Fruit fly (Drosophila melanogaster) whole organism, embryonic: ENCODE results near the gene Hmbs.

Experiments used
- Asciz ChIP-seq: fragments of 200-800 bp; sonication (Bioruptor generic); optimal IDR thresholded peaks from 2 replicates; lab custom pipeline; 2017; ENCODE audit warnings: missing biosample characterization, mild to moderate bottlenecking, missing genetic modification characterization, missing genetic modification reagents
- Bdp1 ChIP-seq: fragments of 200-800 bp; sonication (Bioruptor generic); optimal IDR thresholded peaks from 3 replicates; lab custom pipeline; 2016; ENCODE audit warnings: missing biosample characterization, missing genetic modification characterization
- CG10321 ChIP-seq: fragments of 200-800 bp; sonication (Bioruptor generic); IDR thresholded peaks from 2 replicates; pipeline ENCODE4 v1.3.6; 2022; ENCODE audit warnings: missing biosample characterization, missing genetic modification characterization
- CG12104 ChIP-seq: fragments of 200-800 bp; sonication (Bioruptor generic); optimal IDR thresholded peaks from 3 replicates; lab custom pipeline; 2016; ENCODE audit warnings: missing biosample characterization, missing genetic modification characterization
- CG12219 ChIP-seq: fragments of 200-800 bp; sonication (Bioruptor generic); optimal IDR thresholded peaks from 3 replicates; lab custom pipeline; 2018; ENCODE audit warnings: missing biosample characterization, mild to moderate bottlenecking, missing genetic modification characterization
- CG1233 ChIP-seq: fragments of 200-800 bp; sonication (Bioruptor generic); optimal IDR thresholded peaks from 4 replicates; lab custom pipeline; 2018; ENCODE audit warnings: missing biosample characterization, mild to moderate bottlenecking, missing genetic modification characterization
- CG13775 ChIP-seq: fragments of 200-800 bp; sonication (Bioruptor generic); optimal IDR thresholded peaks from 3 replicates; lab custom pipeline; 2017; ENCODE audit warnings: missing biosample characterization, mild to moderate bottlenecking, missing genetic modification characterization
- CG14860 ChIP-seq: fragments of 200-800 bp; sonication (Bioruptor generic); IDR thresholded peaks from 3 replicates; pipeline ENCODE4 v1.3.6; 2022; ENCODE audit warnings: missing biosample characterization, missing genetic modification characterization; ENCODE audit not compliant: partially characterized antibody
- CG16813 ChIP-seq: fragments of 200-800 bp; sonication (Bioruptor generic); IDR thresholded peaks from 3 replicates; pipeline ENCODE4 v1.3.6; 2022; ENCODE audit warnings: missing biosample characterization, missing genetic modification characterization; ENCODE audit not compliant: partially characterized antibody
- CG4360 ChIP-seq: fragments of 200-800 bp; sonication (Bioruptor generic); IDR thresholded peaks from 2 replicates; pipeline ENCODE4 v1.3.6; 2022; ENCODE audit warnings: missing biosample characterization, missing genetic modification characterization
- CG4707 ChIP-seq: fragments of 200-800 bp; sonication (Bioruptor generic); optimal IDR thresholded peaks from 2 replicates; lab custom pipeline; 2018; ENCODE audit warnings: missing biosample characterization, mild to moderate bottlenecking, missing genetic modification characterization, moderate library complexity
- CG5180 ChIP-seq: fragments of 200-800 bp; sonication (Bioruptor generic); optimal IDR thresholded peaks from 3 replicates; lab custom pipeline; 2017; ENCODE audit warnings: missing biosample characterization, missing genetic modification characterization, mild to moderate bottlenecking, moderate library complexity, missing genetic modification reagents
- CG7963 ChIP-seq: fragments of 200-800 bp; sonication (Bioruptor generic); IDR thresholded peaks from 3 replicates; pipeline ENCODE4 v1.3.6; 2022; ENCODE audit warnings: missing biosample characterization, missing genetic modification characterization; ENCODE audit not compliant: partially characterized antibody
- CG8359 ChIP-seq: fragments of 200-800 bp; sonication (Bioruptor generic); optimal IDR thresholded peaks from 2 replicates; lab custom pipeline; 2017; ENCODE audit warnings: missing biosample characterization, mild to moderate bottlenecking, missing genetic modification characterization, borderline replicate concordance
- CG8388 ChIP-seq: fragments of 200-800 bp; sonication (Bioruptor generic); optimal IDR thresholded peaks from 2 replicates; lab custom pipeline; 2019; ENCODE audit warnings: missing biosample characterization, mild to moderate bottlenecking, missing genetic modification characterization, moderate library complexity
- CG8765 ChIP-seq: fragments of 200-800 bp; sonication (Bioruptor generic); IDR thresholded peaks from 2 replicates; pipeline ENCODE4 v1.3.6; 2022; ENCODE audit warnings: missing biosample characterization, missing genetic modification characterization
- D19B ChIP-seq: fragments of 200-800 bp; sonication (Bioruptor generic); optimal IDR thresholded peaks from 2 replicates; lab custom pipeline; 2017; ENCODE audit warnings: missing biosample characterization, mild to moderate bottlenecking, missing genetic modification characterization
- Drgx ChIP-seq: fragments of 200-800 bp; sonication (Bioruptor generic); IDR thresholded peaks from 2 replicates; pipeline ENCODE4 v1.3.6; 2022; ENCODE audit warnings: missing biosample characterization, missing genetic modification characterization
- Fer3 ChIP-seq: fragments of 200-800 bp; sonication (Bioruptor generic); optimal IDR thresholded peaks from 2 replicates; lab custom pipeline; 2018; ENCODE audit warnings: missing biosample characterization, mild to moderate bottlenecking, missing genetic modification characterization, moderate library complexity
- HLHmδ ChIP-seq: fragments of 200-800 bp; sonication (Bioruptor generic); optimal IDR thresholded peaks from 2 replicates; lab custom pipeline; 2018; ENCODE audit warnings: missing biosample characterization, mild to moderate bottlenecking, missing genetic modification characterization, moderate library complexity
- Jarid2 ChIP-seq: fragments of 200-800 bp; sonication (Bioruptor generic); optimal IDR thresholded peaks from 3 replicates; lab custom pipeline; 2017; ENCODE audit warnings: mild to moderate bottlenecking, missing biosample characterization, missing genetic modification reagents, missing genetic modification characterization
- Myb ChIP-seq: fragments of 200-800 bp; sonication (Bioruptor generic); optimal IDR thresholded peaks from 2 replicates; lab custom pipeline; 2016; ENCODE audit warnings: missing biosample characterization, missing genetic modification characterization
- Neu2 ChIP-seq: fragments of 200-800 bp; sonication (Bioruptor generic); optimal IDR thresholded peaks from 3 replicates; lab custom pipeline; 2016; ENCODE audit warnings: missing biosample characterization, missing genetic modification characterization, borderline replicate concordance
- Ptx1 ChIP-seq: fragments of 200-800 bp; sonication (Bioruptor generic); IDR thresholded peaks from 2 replicates; pipeline ENCODE4 v1.3.6; 2022; ENCODE audit warnings: missing biosample characterization, missing genetic modification characterization
- Sry-β ChIP-seq: fragments of 200-800 bp; sonication (Bioruptor generic); optimal IDR thresholded peaks from 2 replicates; lab custom pipeline; 2018; ENCODE audit warnings: missing biosample characterization, mild to moderate bottlenecking, missing genetic modification characterization, moderate library complexity
- Trl ChIP-seq, 3 experiments: fragments of >200 bp in 2 of 3; fragments of 200-800 bp in 1 of 3; sonication (Bioruptor generic) in 1 of 3; optimal IDR thresholded peaks; 2 replicates in 1 of 3; 3 replicates in 2 of 3; lab custom pipeline; 2016 to 2017; ENCODE audit warnings: missing biosample characterization in 1 of 3, missing genetic modification characterization in 1 of 3
- aop ChIP-seq: fragments of 200-800 bp; sonication (Bioruptor generic); IDR thresholded peaks from 2 replicates; pipeline ENCODE4 v1.3.6; 2022; ENCODE audit warnings: missing biosample characterization, missing genetic modification characterization
- bsh ChIP-seq, 2 experiments: fragments of 200-800 bp; sonication (Bioruptor generic); optimal IDR thresholded peaks; 2 replicates each; lab custom pipeline; 2017 to 2018; ENCODE audit warnings: mild to moderate bottlenecking in 2 of 2, missing biosample characterization in 2 of 2, missing genetic modification characterization in 2 of 2, moderate library complexity in 1 of 2
- chinmo ChIP-seq: fragments of 200-800 bp; sonication (Bioruptor generic); IDR thresholded peaks from 4 replicates; pipeline ENCODE4 v1.3.6; 2022; ENCODE audit warnings: missing biosample characterization, missing genetic modification characterization; ENCODE audit not compliant: partially characterized antibody
- crol ChIP-seq: fragments of 200-800 bp; sonication (Bioruptor generic); IDR thresholded peaks from 2 replicates; pipeline ENCODE4 v1.3.6; 2022; ENCODE audit warnings: missing biosample characterization, missing genetic modification characterization
- cwo ChIP-seq: fragments of 200-800 bp; sonication (Bioruptor generic); optimal IDR thresholded peaks from 3 replicates; lab custom pipeline; 2017; ENCODE audit warnings: missing biosample characterization, missing genetic modification characterization, mild to moderate bottlenecking, moderate library complexity, missing genetic modification reagents
- dmrt99B ChIP-seq: fragments of 200-800 bp; sonication (Bioruptor generic); optimal IDR thresholded peaks from 2 replicates; lab custom pipeline; 2018; ENCODE audit warnings: missing biosample characterization, mild to moderate bottlenecking, missing genetic modification characterization, moderate library complexity
- ewg ChIP-seq: fragments of 200-800 bp; sonication (Bioruptor generic); optimal IDR thresholded peaks from 3 replicates; lab custom pipeline; 2017; ENCODE audit warnings: mild to moderate bottlenecking, missing biosample characterization, missing genetic modification reagents, missing genetic modification characterization
- fd96Cb ChIP-seq: fragments of 200-800 bp; sonication (Bioruptor generic); optimal IDR thresholded peaks from 2 replicates; lab custom pipeline; 2018; ENCODE audit warnings: missing biosample characterization, mild to moderate bottlenecking, missing genetic modification characterization, moderate library complexity
- kay ChIP-seq: fragments of 200-800 bp; sonication (Bioruptor generic); optimal IDR thresholded peaks from 2 replicates; lab custom pipeline; 2016; ENCODE audit warnings: missing biosample characterization, missing genetic modification characterization
- kni ChIP-seq: fragments of 200-800 bp; sonication (Bioruptor generic); optimal IDR thresholded peaks from 3 replicates; lab custom pipeline; 2017; ENCODE audit warnings: mild to moderate bottlenecking, missing biosample characterization, missing genetic modification reagents, missing genetic modification characterization
- nom ChIP-seq: fragments of 200-800 bp; sonication (Bioruptor generic); optimal IDR thresholded peaks from 2 replicates; lab custom pipeline; 2017; ENCODE audit warnings: missing biosample characterization, missing genetic modification characterization, mild to moderate bottlenecking, moderate library complexity, missing genetic modification reagents
- org-1 ChIP-seq: fragments of 200-800 bp; sonication (Bioruptor generic); optimal IDR thresholded peaks from 2 replicates; lab custom pipeline; 2017; ENCODE audit warnings: missing biosample characterization, missing genetic modification characterization
- otp ChIP-seq: fragments of 200-800 bp; sonication (Bioruptor generic); IDR thresholded peaks from 3 replicates; pipeline ENCODE4, ENCODE4 v1.3.6; 2022; ENCODE audit warnings: missing biosample characterization, missing genetic modification characterization
- p53 ChIP-seq: fragments of 200-800 bp; sonication (Bioruptor generic); optimal IDR thresholded peaks from 2 replicates; lab custom pipeline; 2016; ENCODE audit warnings: missing biosample characterization, missing genetic modification characterization
- pfk ChIP-seq: fragments of 200-800 bp; sonication (Bioruptor generic); optimal IDR thresholded peaks from 2 replicates; lab custom pipeline; 2018; ENCODE audit warnings: missing biosample characterization, mild to moderate bottlenecking, missing genetic modification characterization, moderate library complexity
- sna ChIP-seq: fragments of 200-800 bp; sonication (Bioruptor generic); IDR thresholded peaks from 2 replicates; pipeline ENCODE4 v1.3.6; 2022; ENCODE audit warnings: missing biosample characterization, missing genetic modification characterization; ENCODE audit not compliant: partially characterized antibody
- sqz ChIP-seq: fragments of 200-800 bp; sonication (Bioruptor generic); optimal IDR thresholded peaks from 3 replicates; lab custom pipeline; 2018; ENCODE audit warnings: missing biosample characterization, mild to moderate bottlenecking, missing genetic modification characterization
- vnd ChIP-seq: fragments of 200-800 bp; sonication (Bioruptor generic); IDR thresholded peaks from 3 replicates; pipeline ENCODE4 v1.3.6; 2022; ENCODE audit warnings: missing biosample characterization, missing genetic modification characterization; ENCODE audit not compliant: partially characterized antibody
- vvl ChIP-seq: fragments of 200-800 bp; sonication (Bioruptor generic); IDR thresholded peaks from 2 replicates; pipeline ENCODE4 v1.3.6; 2022; ENCODE audit warnings: missing biosample characterization, missing genetic modification characterization
- wor ChIP-seq: fragments of 200-800 bp; sonication (Bioruptor generic); IDR thresholded peaks from 2 replicates; pipeline ENCODE4 v1.3.6; 2022; ENCODE audit warnings: missing biosample characterization, missing genetic modification characterization
- zen2 ChIP-seq: fragments of 200-800 bp; sonication (Bioruptor generic); IDR thresholded peaks from 3 replicates; pipeline ENCODE4 v1.3.6; 2022; ENCODE audit warnings: missing biosample characterization, missing genetic modification characterization; ENCODE audit not compliant: partially characterized antibody

Gene Hmbs

DNA sequence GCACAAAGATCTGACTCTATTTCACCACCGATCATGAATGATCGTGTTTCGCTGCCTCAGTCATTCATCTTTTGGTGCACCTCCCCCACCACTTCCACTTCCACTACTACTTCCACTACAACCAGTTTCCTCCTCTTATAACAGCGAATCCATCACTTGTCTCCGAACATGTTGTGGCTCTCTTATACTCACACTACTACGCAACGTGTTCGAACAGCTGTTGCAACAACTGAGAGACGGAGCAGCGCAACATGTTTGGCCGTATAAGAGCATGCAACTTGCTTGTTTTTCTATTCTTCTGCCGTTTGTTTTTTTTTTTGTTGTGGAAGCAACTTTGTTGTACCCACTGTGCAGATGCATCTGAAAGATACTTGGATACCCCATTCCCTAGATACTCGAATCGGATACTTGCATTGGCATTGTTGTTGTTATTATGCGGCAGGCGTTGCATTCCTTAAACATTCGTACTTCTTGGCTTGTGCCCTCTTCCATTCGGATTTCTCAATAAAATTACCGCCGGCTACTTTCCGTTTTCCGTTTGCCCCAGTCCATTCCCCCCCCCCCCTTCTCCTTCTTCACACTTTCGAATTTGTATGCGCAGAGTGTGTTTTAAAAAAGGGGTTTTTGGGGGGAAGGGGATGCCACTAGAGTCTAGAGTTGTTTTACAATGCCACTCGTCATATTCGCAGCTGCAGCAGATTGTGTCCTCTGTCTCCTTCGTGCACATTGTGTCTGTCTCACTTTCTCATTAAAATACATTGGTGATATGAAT, 32.4 kb downstream of the Hmbs start:
- TF ChIP-seq ewg (GFP tag; lab: Kevin White, UChicago), result no peak
- peak; percentile 56 for TF ChIP-seq HLHmδ
- TF ChIP-seq sqz (GFP tag; lab: Kevin White, UChicago), result peak; percentile 13
- no peak for TF ChIP-seq vnd (GFP tag; lab: Robert Waterston, UW)
- no peak for TF ChIP-seq CG14860
- TF ChIP-seq Drgx (GFP tag; lab: Robert Waterston, UW), result peak; percentile 45; the same call in 1 of the 2 replicates
- TF ChIP-seq Trl (optimal IDR thresholded peaks at IDR 0.05; lab: Kevin White, UChicago), result peak; percentile 63 to 65
- TF ChIP-seq Trl (GFP tag; optimal IDR thresholded peaks at IDR 0.05; lab: Kevin White, UChicago), result no peak
- TF ChIP-seq fd96Cb, result no peak
- TF ChIP-seq Fer3 (tag; lab: Kevin White, UChicago), result no peak
- no peak for TF ChIP-seq CG10321 (GFP tag; lab: Robert Waterston, UW)
- peak; percentile 34; the same call in 1 of the 2 replicates for TF ChIP-seq vvl (GFP tag; lab: Robert Waterston, UW)
- peak; percentile 76 for TF ChIP-seq crol (GFP tag; lab: Robert Waterston, UW)
- peak; percentile 82 for TF ChIP-seq CG8388 (GFP tag; lab: Kevin White, UChicago)
- peak; percentile 99 for TF ChIP-seq p53 (GFP tag; lab: Kevin White, UChicago)
- TF ChIP-seq zen2 (GFP tag; lab: Robert Waterston, UW), result peak; percentile 58; the same call in 2 of the 3 replicates
- TF ChIP-seq nom (GFP tag; lab: Kevin White, UChicago), result peak; percentile 52
- peak; percentile 78 for TF ChIP-seq CG4360 (GFP tag; lab: Robert Waterston, UW)
- TF ChIP-seq bsh (GFP tag; optimal IDR thresholded peaks at IDR 0.05; lab: Kevin White, UChicago), result peak in 1 of 2 experiments; percentile 58
- no peak for TF ChIP-seq Ptx1 (GFP tag; lab: Robert Waterston, UW)
- peak; percentile 99 for TF ChIP-seq CG5180 (GFP tag; lab: Kevin White, UChicago)
- peak; percentile 26 for TF ChIP-seq Jarid2 (GFP tag; lab: Kevin White, UChicago)
- peak; percentile 74; the same call in 1 of the 2 replicates for TF ChIP-seq aop (GFP tag; lab: Robert Waterston, UW)
- no peak for TF ChIP-seq CG16813 (GFP tag; lab: Robert Waterston, UW)
- peak; percentile 76; the same call in 1 of the 4 replicates for TF ChIP-seq chinmo
- TF ChIP-seq sna (GFP tag; lab: Robert Waterston, UW), result peak; percentile 55
- TF ChIP-seq Bdp1 (GFP tag; lab: Kevin White, UChicago), result no peak
- TF ChIP-seq kni (GFP tag; lab: Kevin White, UChicago), result peak; percentile 34
- no peak for TF ChIP-seq wor (GFP tag; lab: Robert Waterston, UW)
- peak; percentile 79 for TF ChIP-seq CG4707 (GFP tag; lab: Kevin White, UChicago)
- TF ChIP-seq CG8765, result no peak

DNA sequence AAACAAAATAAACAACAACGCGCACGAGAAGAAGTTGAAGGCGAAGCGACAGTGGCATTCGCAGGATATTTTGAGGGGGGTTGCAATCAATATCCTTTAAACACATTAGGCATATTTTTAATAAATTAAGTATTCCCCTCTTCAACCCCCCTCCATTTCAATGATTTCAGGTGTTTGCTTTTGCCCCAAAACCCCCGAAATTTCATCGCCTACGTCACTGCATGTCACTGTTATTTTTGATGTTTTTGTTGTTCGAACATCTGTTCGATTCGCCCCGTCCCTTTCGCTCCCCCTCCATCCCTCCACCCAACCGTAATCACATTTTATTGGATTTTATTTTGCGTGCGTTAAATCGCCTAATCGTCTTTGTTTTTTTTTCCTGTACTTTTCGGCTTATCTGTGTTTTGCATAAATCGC, 33.5 kb downstream of the Hmbs start:
- TF ChIP-seq Myb (GFP tag; lab: Kevin White, UChicago), result peak; percentile 64
- TF ChIP-seq Sry-β, result no peak
- peak; percentile 81 for TF ChIP-seq CG1233 (GFP tag; lab: Kevin White, UChicago)
- peak; percentile 92 for TF ChIP-seq otp (GFP tag; lab: Robert Waterston, UW)
- peak; percentile 80 for TF ChIP-seq cwo (GFP tag; lab: Kevin White, UChicago)
- no peak for TF ChIP-seq CG8359 (GFP tag; lab: Kevin White, UChicago)
- no peak for TF ChIP-seq pfk (GFP tag; lab: Kevin White, UChicago)
- TF ChIP-seq CG12104 (GFP tag; lab: Kevin White, UChicago), result peak; percentile 39
- TF ChIP-seq kay (GFP tag; lab: Kevin White, UChicago), result peak; percentile 69
- no peak for TF ChIP-seq CG7963 (GFP tag; lab: Robert Waterston, UW)
- TF ChIP-seq Asciz, result peak; percentile 33
- TF ChIP-seq Neu2 (GFP tag; lab: Kevin White, UChicago), result peak; percentile 56
- peak; percentile 84 for TF ChIP-seq dmrt99B (tag; lab: Kevin White, UChicago)
- peak; percentile 40 for TF ChIP-seq ewg (GFP tag; lab: Kevin White, UChicago)
- TF ChIP-seq CG13775 (GFP tag; lab: Kevin White, UChicago), result peak; percentile 69
- peak; percentile 75 for TF ChIP-seq org-1 (GFP tag; lab: Kevin White, UChicago)
- TF ChIP-seq CG12219 (GFP tag; lab: Kevin White, UChicago), result peak; percentile 65
- TF ChIP-seq D19B, result peak; percentile 46
